Worm (Caenorhabditis elegans): ENCODE data around the gene his-38.
A peak's percentile ranks its signal among the peaks of the same experiment; 100 is the strongest.

The his-38 gene

DNA sequence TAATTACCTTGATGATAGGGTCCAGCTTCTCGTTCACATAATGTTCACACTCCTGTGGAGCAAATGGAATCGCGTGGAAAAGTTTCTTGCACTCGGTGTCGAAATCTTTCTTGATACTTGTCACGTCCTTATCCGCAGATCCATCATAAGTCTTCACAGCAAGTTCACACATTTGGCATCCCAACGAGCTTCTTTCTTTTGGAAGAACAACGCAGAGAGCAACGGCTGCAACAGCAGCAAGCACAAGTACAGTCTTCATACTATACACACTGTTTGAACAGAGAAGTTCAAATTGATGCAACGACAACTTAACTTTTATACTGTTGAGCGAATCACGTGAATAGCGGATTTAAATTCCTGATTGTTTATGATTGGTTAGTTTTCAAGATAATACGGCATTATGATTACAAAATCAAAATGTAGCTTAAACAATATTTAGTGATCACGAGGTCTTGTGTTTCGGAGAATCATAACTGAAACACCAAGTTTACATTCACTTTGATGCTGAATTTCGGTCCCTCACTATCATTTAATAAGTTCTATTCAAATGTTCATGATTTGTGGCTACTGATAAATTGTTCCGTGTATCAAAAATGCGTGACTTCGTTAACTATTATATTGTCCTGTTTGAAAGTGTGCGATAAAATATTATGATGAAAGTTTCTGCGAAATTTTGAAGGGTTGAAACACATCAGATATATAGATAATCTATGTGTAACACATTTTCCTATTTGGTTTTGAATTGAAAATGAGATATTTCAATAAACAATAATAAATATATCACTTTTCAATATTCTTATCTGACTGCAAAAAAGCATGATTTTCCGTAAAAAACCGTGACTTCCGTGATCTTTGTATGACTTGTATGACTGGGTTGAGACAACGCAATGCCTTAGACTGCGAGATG, 7.1 kb upstream of the his-38 start, which contains the start of the genes spp-2 and spp-6:
TSS of gene spp-2 (minus strand) at position 334 of the 907 bp plus-strand sequence.
TSS of gene spp-6 (plus strand) at position 857 of the 907 bp plus-strand sequence.
- TF ChIP-seq skn-1 (tag; optimal IDR thresholded peaks at IDR 0.05), result peak; percentile 61
- TF ChIP-seq gmeb-1 (tag; optimal IDR thresholded peaks at IDR 0.05), result peak; percentile 10
- TF ChIP-seq crh-2 (tag; optimal IDR thresholded peaks at IDR 0.05), result peak; percentile 22
- TF ChIP-seq peb-1 (tag; optimal IDR thresholded peaks at IDR 0.05), result no peak
- no peak for TF ChIP-seq nhr-237 (tag; optimal IDR thresholded peaks at IDR 0.05)
- peak; percentile 2 for TF ChIP-seq sma-9 (GFP tag; optimal IDR thresholded peaks at IDR 0.05)
- no peak for TF ChIP-seq sma-9 (tag; optimal IDR thresholded peaks at IDR 0.05)
- no peak for TF ChIP-seq C34F6.9 (tag; optimal IDR thresholded peaks at IDR 0.05)
- TF ChIP-seq fos-1 (tag; optimal IDR thresholded peaks at IDR 0.05), result peak; percentile 53
- peak; percentile 60 for TF ChIP-seq ama-1 (optimal IDR thresholded peaks at IDR 0.05)
- TF ChIP-seq ztf-4 (tag; optimal IDR thresholded peaks at IDR 0.05), result no peak
- no peak for TF ChIP-seq sma-3 (GFP tag; optimal IDR thresholded peaks at IDR 0.05)

DNA sequence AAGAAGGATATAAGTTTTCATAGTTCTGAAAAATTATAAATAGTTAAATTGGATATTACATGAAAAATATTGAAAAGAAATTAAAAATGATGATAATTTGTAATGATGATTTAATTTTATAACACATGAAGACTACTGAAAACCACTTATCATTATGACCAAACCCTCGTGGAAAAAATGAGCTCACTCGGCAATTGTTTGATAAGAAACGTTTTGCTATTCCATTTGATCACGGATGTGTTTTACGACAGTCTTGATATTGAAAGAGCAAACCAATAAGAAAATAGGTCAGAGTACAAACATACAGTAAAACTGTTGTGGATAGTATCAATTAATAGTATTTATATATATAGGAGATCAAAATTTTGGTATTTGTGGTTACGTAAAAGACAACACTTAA, 5.7 kb upstream of the his-38 start, which contains the start of gene spp-3:
TSS of gene spp-3 (minus strand) at position 25 of the 400 bp plus-strand sequence.
- TF ChIP-seq aly-2 (tag; optimal IDR thresholded peaks at IDR 0.05) (no peak), ztf-4 (tag; optimal IDR thresholded peaks at IDR 0.05) (no peak), egl-27 (tag; optimal IDR thresholded peaks at IDR 0.05) (no peak), gmeb-1 (tag; optimal IDR thresholded peaks at IDR 0.05) (peak; percentile 57), nhr-237 (tag; optimal IDR thresholded peaks at IDR 0.05) (no peak), Y55F3AM.14 (GFP tag; optimal IDR thresholded peaks at IDR 0.05) (no peak), sma-3 (GFP tag; optimal IDR thresholded peaks at IDR 0.05) (peak; percentile 7), nhr-11 (tag; optimal IDR thresholded peaks at IDR 0.05) (no peak), blmp-1 (tag; optimal IDR thresholded peaks at IDR 0.05; ENCODE audit: insufficient read depth) (no peak), mbf-1 (tag; optimal IDR thresholded peaks at IDR 0.05) (no peak), fos-1 (tag; optimal IDR thresholded peaks at IDR 0.05) (peak; percentile 95), mdl-1 (tag; optimal IDR thresholded peaks at IDR 0.05) (peak in 1 of 2 experiments; percentile 3), ceh-82 (tag; optimal IDR thresholded peaks at IDR 0.05) (no peak), zag-1 (tag; optimal IDR thresholded peaks at IDR 0.05) (no peak), ztf-1 (GFP tag; conservative IDR thresholded peaks at IDR 0.05) (no peak), lsy-2 (tag; optimal IDR thresholded peaks at IDR 0.05) (peak in 1 of 2 experiments; percentile 18), lin-39 (tag; optimal IDR thresholded peaks at IDR 0.05) (no peak), mab-5 (tag; optimal IDR thresholded peaks at IDR 0.05) (no peak), elt-3 (tag; optimal IDR thresholded peaks at IDR 0.05) (no peak), nhr-23 (tag; optimal IDR thresholded peaks at IDR 0.05) (no peak), ama-1 (optimal IDR thresholded peaks at IDR 0.05) (no peak), unc-39 (tag; optimal IDR thresholded peaks at IDR 0.05) (no peak), snpc-4 (tag; optimal IDR thresholded peaks at IDR 0.05) (no peak), nhr-25 (tag; optimal IDR thresholded peaks at IDR 0.05) (no peak), skn-1 (tag; optimal IDR thresholded peaks at IDR 0.05) (peak; percentile 89), crh-2 (tag; optimal IDR thresholded peaks at IDR 0.05) (peak; percentile 43), sem-4 (tag; optimal IDR thresholded peaks at IDR 0.05) (no peak), sma-9 (GFP tag; optimal IDR thresholded peaks at IDR 0.05) (peak; percentile 64), sma-9 (tag; optimal IDR thresholded peaks at IDR 0.05) (no peak), ceh-16 (tag; optimal IDR thresholded peaks at IDR 0.05) (no peak), unc-62 (GFP tag; optimal IDR thresholded peaks at IDR 0.05) (no peak), elt-1 (tag; optimal IDR thresholded peaks at IDR 0.05) (no peak), nhr-6 (tag; optimal IDR thresholded peaks at IDR 0.05) (no peak), ZK546.5 (tag; optimal IDR thresholded peaks at IDR 0.05) (no peak), lin-11 (tag; optimal IDR thresholded peaks at IDR 0.05) (no peak), F13H6.1 (tag; optimal IDR thresholded peaks at IDR 0.05) (peak; percentile 38)

DNA sequence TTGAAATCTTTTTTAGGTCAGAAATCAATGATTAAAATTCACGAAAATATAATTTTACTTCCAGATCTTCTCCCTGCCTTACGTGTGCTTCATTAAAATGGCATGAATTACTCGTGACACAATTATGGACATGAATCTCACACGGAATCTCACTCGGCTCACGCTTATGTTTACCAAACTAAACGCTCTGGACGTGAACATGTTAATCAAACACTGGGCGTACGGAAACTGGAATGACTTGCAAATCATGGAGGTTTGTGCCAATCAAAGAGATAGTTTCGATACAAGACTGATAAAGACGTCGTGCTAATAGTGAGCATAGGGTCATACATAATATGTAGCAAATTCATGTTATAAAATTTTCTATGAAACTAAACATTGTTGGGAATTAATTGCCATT, 4.9 kb upstream of the his-38 start:
- TF ChIP-seq crh-2 (tag; optimal IDR thresholded peaks at IDR 0.05) (peak; percentile 29), ztf-1 (GFP tag; conservative IDR thresholded peaks at IDR 0.05) (no peak), fos-1 (tag; optimal IDR thresholded peaks at IDR 0.05) (peak; percentile 34), ceh-82 (tag; optimal IDR thresholded peaks at IDR 0.05) (no peak)

Data from whole organism, L2 larva.